Fruit fly (Drosophila melanogaster): ENCODE data around the gene mRpL47.

DNA sequence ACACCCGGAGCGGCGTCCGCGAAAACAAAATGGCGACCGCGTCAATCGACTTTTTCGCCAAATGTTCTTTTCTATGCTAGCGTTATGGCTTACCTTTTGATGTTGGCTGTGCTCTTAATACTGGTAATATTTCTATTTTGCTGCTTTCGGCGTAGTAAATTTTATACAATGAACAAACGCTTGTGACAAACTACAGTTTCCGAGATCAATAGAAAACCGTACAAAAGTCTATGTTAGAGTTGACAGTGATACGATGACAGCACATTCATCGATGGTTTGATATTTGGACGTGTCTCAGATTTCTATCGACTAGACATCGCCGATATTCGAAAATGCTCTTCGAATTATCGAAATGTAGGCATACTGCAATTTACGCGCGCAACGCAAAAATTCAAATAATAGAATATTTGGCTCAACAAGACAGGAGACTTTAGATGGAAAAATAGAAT lies 5.6 kb downstream of the mRpL47 start, which contains the start of gene rump:
- TF ChIP-seq EcR (GFP tag; optimal IDR thresholded peaks at IDR 0.05) (no peak), Dll (optimal IDR thresholded peaks at IDR 0.05) (no peak)
